Fruit fly (Drosophila melanogaster) S2 (cell line): ENCODE measurements around the gene CG7530.

Source experiments
- CG8478 ChIP-seq: fragments of >200 bp; optimal IDR thresholded peaks from 2 replicates; lab custom pipeline; 2018
- CTCF ChIP-seq, 2 experiments: fragments of >200 bp; optimal IDR thresholded peaks; 2 replicates each; lab custom pipeline; 2018

DNA sequence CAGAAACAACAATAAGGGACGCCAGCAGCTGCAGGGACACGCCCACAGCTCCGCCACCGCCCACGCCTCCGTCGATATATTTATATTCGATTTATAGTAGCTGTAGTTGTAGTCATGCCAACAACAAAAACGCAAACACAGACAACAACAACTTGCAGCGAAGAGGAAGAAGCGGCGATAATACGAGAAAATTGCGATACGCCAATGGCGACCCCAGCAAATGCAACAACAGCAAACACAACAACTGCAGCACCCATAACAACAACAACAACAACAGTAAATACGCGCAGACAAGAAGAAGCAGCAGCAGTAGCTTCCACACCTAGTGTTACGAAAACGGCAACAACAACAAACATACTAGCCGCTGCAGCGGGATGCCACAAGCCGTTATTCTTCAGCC, 10.8 kb upstream of the CG7530 start:
- no peak for TF ChIP-seq CG8478 (lab: Kevin White, UChicago)
- TF ChIP-seq CTCF (optimal IDR thresholded peaks at IDR 0.05; lab: Kevin White, UChicago), result no peak
